Fruit fly (Drosophila melanogaster) whole organism, pupa: ENCODE measurements around the gene Qsox4.

Experiments
- CG17806 ChIP-seq: fragments of 200-800 bp; sonication (Bioruptor generic); optimal IDR thresholded peaks from 2 replicates; lab custom pipeline; 2018; ENCODE audit warnings: missing biosample characterization, mild to moderate bottlenecking, missing genetic modification characterization, moderate library complexity
- CG4496 ChIP-seq: fragments of 200-800 bp; sonication (Bioruptor generic); IDR thresholded peaks from 3 replicates; pipeline ENCODE4 v1.3.6; 2022; ENCODE audit warnings: missing biosample characterization, missing genetic modification characterization
- EcR ChIP-seq: fragments of 200-800 bp; sonication (Bioruptor generic); optimal IDR thresholded peaks from 3 replicates; lab custom pipeline; 2019; ENCODE audit warnings: missing biosample characterization, missing genetic modification characterization, mild to moderate bottlenecking, moderate library complexity, missing genetic modification reagents
- fd96Ca ChIP-seq: fragments of 200-800 bp; sonication (Bioruptor generic); IDR thresholded peaks from 3 replicates; pipeline ENCODE4 v1.3.6; 2022; ENCODE audit warnings: missing biosample characterization, missing genetic modification characterization

DNA sequence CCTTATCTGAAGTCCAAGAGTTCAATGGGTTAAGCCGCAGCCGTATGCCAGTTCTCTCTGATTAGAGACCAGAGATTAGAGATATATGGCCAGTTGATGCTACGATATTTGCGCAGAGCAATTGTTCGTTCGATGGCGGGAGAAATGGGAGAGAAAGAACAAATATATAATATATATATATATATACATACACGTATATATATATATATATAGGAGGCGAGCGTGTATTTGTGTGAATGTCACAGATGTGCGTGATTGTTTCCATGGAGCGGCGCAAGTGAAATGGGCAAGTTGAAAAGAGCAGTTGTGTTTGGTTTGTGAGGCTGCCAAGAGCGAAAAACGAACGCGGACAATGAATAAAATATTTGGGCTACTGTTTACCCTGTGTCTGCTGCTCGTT lies 25.5 kb upstream of the Qsox4 start, which contains the start of gene GILT3:
- TF ChIP-seq CG17806 (no peak), fd96Ca (GFP tag; lab: Robert Waterston, UW) (no peak), CG4496 (no peak), EcR (GFP tag; lab: Kevin White, UChicago) (no peak)
